Fruit fly (Drosophila melanogaster) whole organism, wandering third instar larva: ENCODE data around the gene CG7120.

ENCODE experiments used
- Dif ChIP-seq: fragments of 200-275, 200-300 bp; sonication (Bioruptor generic); optimal IDR thresholded peaks from 2 replicates; lab custom pipeline; 2018; ENCODE audit warnings: missing biosample characterization, missing genetic modification characterization; ENCODE audit not compliant: partially characterized antibody
- Hr83 ChIP-seq: fragments of 200-300 bp; sonication (Bioruptor generic); optimal IDR thresholded peaks from 2 replicates; lab custom pipeline; 2016; ENCODE audit warnings: missing biosample characterization, mild to moderate bottlenecking, missing genetic modification characterization, moderate library complexity; ENCODE audit not compliant: poor library complexity, severe bottlenecking
- Jra ChIP-seq: sonication (Bioruptor generic); optimal IDR thresholded peaks from 2 replicates; lab custom pipeline; 2016; ENCODE audit warnings: missing biosample characterization, missing genetic modification characterization
- br ChIP-seq: fragments of 200-800 bp; sonication (Bioruptor generic); optimal IDR thresholded peaks from 2 replicates; lab custom pipeline; 2016; ENCODE audit warnings: missing biosample characterization, missing genetic modification characterization
- fru ChIP-seq: fragments of 200-800 bp; sonication (Bioruptor generic); optimal IDR thresholded peaks from 3 replicates; lab custom pipeline; 2016; ENCODE audit warnings: missing biosample characterization, mild to moderate bottlenecking, missing genetic modification characterization
- h ChIP-seq: fragments of 200-800 bp; sonication (Bioruptor generic); optimal IDR thresholded peaks from 3 replicates; lab custom pipeline; 2016; ENCODE audit warnings: missing biosample characterization, mild to moderate bottlenecking, missing genetic modification characterization
- lola ChIP-seq: fragments of >200 bp; optimal IDR thresholded peaks from 2 replicates; lab custom pipeline; 2017; ENCODE audit warnings: missing biosample characterization, missing genetic modification characterization
- psq ChIP-seq: fragments of 200-800 bp; sonication (Bioruptor generic); optimal IDR thresholded peaks from 3 replicates; lab custom pipeline; 2017; ENCODE audit warnings: missing biosample characterization, mild to moderate bottlenecking, missing genetic modification characterization, moderate library complexity
- usp ChIP-seq: fragments of >200 bp; optimal IDR thresholded peaks from 2 replicates; lab custom pipeline; 2017; ENCODE audit warnings: missing biosample characterization, missing genetic modification characterization

dm6 chr3L:8450747-8451146 is 54.9 kb downstream of the CG7120 start:
- no peak for TF ChIP-seq usp (GFP tag; lab: Kevin White, UChicago)
- TF ChIP-seq fru (GFP tag; lab: Kevin White, UChicago) = no peak
- no peak for TF ChIP-seq psq (GFP tag; lab: Kevin White, UChicago)
- no peak for TF ChIP-seq Hr83 (GFP tag; lab: Kevin White, UChicago)
- TF ChIP-seq Jra (GFP tag; lab: Kevin White, UChicago) = no peak
- no peak for TF ChIP-seq h (GFP tag; lab: Kevin White, UChicago)
- TF ChIP-seq Dif (GFP tag; lab: Kevin White, UChicago) = no peak
- TF ChIP-seq br (GFP tag; lab: Kevin White, UChicago) = no peak
- TF ChIP-seq lola = no peak
